Worm (Caenorhabditis elegans) whole organism, L3 larva: Measurements from ENCODE around the gene rpb-9.

ENCODE experiments used
- R02D3.7 ChIP-seq: fragments of 150-350 bp; optimal IDR thresholded peaks from 2 replicates; lab custom pipeline; 2014; ENCODE audit warnings: missing biosample characterization, missing genetic modification characterization
- ZK546.5 ChIP-seq: sonication (generic microtip); optimal IDR thresholded peaks from 2 replicates; lab custom pipeline; 2017; ENCODE audit warnings: missing biosample characterization, missing genetic modification characterization
- ama-1 ChIP-seq: fragments of 150-350 bp; optimal IDR thresholded peaks from 2 replicates; lab custom pipeline; 2018
- ceh-16 ChIP-seq: sonication (generic microtip); optimal IDR thresholded peaks from 2 replicates; lab custom pipeline; 2017; ENCODE audit warnings: missing biosample characterization, missing genetic modification characterization
- ceh-82 ChIP-seq: fragments of 150-350 bp; optimal IDR thresholded peaks from 2 replicates; lab custom pipeline; 2014; ENCODE audit warnings: missing biosample characterization, missing genetic modification characterization
- elt-1 ChIP-seq: fragments of 150-350 bp; optimal IDR thresholded peaks from 2 replicates; lab custom pipeline; 2014; ENCODE audit warnings: missing biosample characterization, missing genetic modification characterization
- elt-2 ChIP-seq: sonication (generic microtip); optimal IDR thresholded peaks from 2 replicates; lab custom pipeline; 2016; ENCODE audit warnings: missing genetic modification reagents, mild to moderate bottlenecking, missing genetic modification characterization, missing compliant biosample characterization
- elt-3 ChIP-seq, 3 experiments: fragments of 150-350 bp in 1 of 3; sonication (generic microtip) in 2 of 3; optimal IDR thresholded peaks; 2 replicates in 2 of 3; 4 replicates in 1 of 3; lab custom pipeline; 2014 to 2017; ENCODE audit warnings: missing biosample characterization in 3 of 3, missing genetic modification characterization in 3 of 3
- fkh-10 ChIP-seq: sonication (generic microtip); optimal IDR thresholded peaks from 2 replicates; lab custom pipeline; 2017; ENCODE audit warnings: missing biosample characterization, missing genetic modification reagents, missing genetic modification characterization
- fkh-2 ChIP-seq: fragments of 150-350 bp; optimal IDR thresholded peaks from 2 replicates; lab custom pipeline; 2014; ENCODE audit warnings: missing biosample characterization, missing genetic modification reagents, missing genetic modification characterization
- fos-1 ChIP-seq: fragments of 150-350 bp; optimal IDR thresholded peaks from 2 replicates; lab custom pipeline; 2014; ENCODE audit warnings: missing biosample characterization, missing genetic modification characterization
- hmg-11 ChIP-seq: sonication (generic microtip); optimal IDR thresholded peaks from 2 replicates; lab custom pipeline; 2016; ENCODE audit warnings: missing genetic modification characterization, missing compliant biosample characterization
- jun-1 ChIP-seq: fragments of 150-350 bp; optimal IDR thresholded peaks from 2 replicates; lab custom pipeline; 2014; ENCODE audit warnings: missing biosample characterization, missing genetic modification reagents, missing genetic modification characterization
- lin-15B ChIP-seq: fragments of 150-350 bp; optimal IDR thresholded peaks from 2 replicates; lab custom pipeline; 2014; ENCODE audit warnings: missing biosample characterization, missing genetic modification characterization
- lin-39 ChIP-seq: fragments of 150-350 bp; optimal IDR thresholded peaks from 2 replicates; lab custom pipeline; 2018; ENCODE audit warnings: missing biosample characterization, missing genetic modification reagents, missing genetic modification characterization
- lsy-12 ChIP-seq: sonication (generic microtip); optimal IDR thresholded peaks from 2 replicates; lab custom pipeline; 2016; ENCODE audit warnings: mild to moderate bottlenecking, missing genetic modification characterization, missing compliant biosample characterization
- mdl-1 ChIP-seq: fragments of 150-350 bp; optimal IDR thresholded peaks from 2 replicates; lab custom pipeline; 2014; ENCODE audit warnings: missing biosample characterization, missing genetic modification characterization
- mml-1 ChIP-seq: fragments of 150-350 bp; sonication (generic microtip); optimal IDR thresholded peaks from 3 replicates; lab custom pipeline; 2014; ENCODE audit warnings: missing biosample characterization, missing genetic modification characterization
- nfya-1 ChIP-seq: sonication (generic microtip); optimal IDR thresholded peaks from 2 replicates; lab custom pipeline; 2017; ENCODE audit warnings: missing genetic modification characterization, mild to moderate bottlenecking, missing compliant biosample characterization, antibody characterized with exemption, moderate library complexity; ENCODE audit not compliant: insufficient read depth
- nhr-11 ChIP-seq: fragments of 150-350 bp; optimal IDR thresholded peaks from 2 replicates; lab custom pipeline; 2014; ENCODE audit warnings: missing biosample characterization, missing genetic modification characterization
- nhr-12 ChIP-seq: fragments of 150-350 bp; optimal IDR thresholded peaks from 2 replicates; lab custom pipeline; 2014; ENCODE audit warnings: missing biosample characterization, missing genetic modification characterization
- nhr-23 ChIP-seq: fragments of 150-350 bp; optimal IDR thresholded peaks from 2 replicates; lab custom pipeline; 2014; ENCODE audit warnings: missing biosample characterization, missing genetic modification reagents, missing genetic modification characterization
- nhr-237 ChIP-seq: fragments of 150-350 bp; optimal IDR thresholded peaks from 2 replicates; lab custom pipeline; 2014; ENCODE audit warnings: missing biosample characterization, missing genetic modification characterization
- nhr-25 ChIP-seq: sonication (generic microtip); optimal IDR thresholded peaks from 2 replicates; lab custom pipeline; 2017; ENCODE audit warnings: missing biosample characterization, missing genetic modification characterization
- nhr-43 ChIP-seq: sonication (generic microtip); optimal IDR thresholded peaks from 2 replicates; lab custom pipeline; 2016; ENCODE audit warnings: mild to moderate bottlenecking, missing genetic modification characterization, missing compliant biosample characterization; ENCODE audit not compliant: poor library complexity, severe bottlenecking
- nhr-67 ChIP-seq: fragments of 150-350 bp; optimal IDR thresholded peaks from 2 replicates; lab custom pipeline; 2014; ENCODE audit warnings: missing biosample characterization, missing genetic modification characterization
- nhr-77 ChIP-seq: fragments of 150-350 bp; optimal IDR thresholded peaks from 2 replicates; lab custom pipeline; 2014; ENCODE audit warnings: missing biosample characterization, missing genetic modification characterization
- pha-4 ChIP-seq: fragments of 150-350 bp; optimal IDR thresholded peaks from 2 replicates; lab custom pipeline; 2014; ENCODE audit warnings: missing biosample characterization, missing genetic modification reagents, missing genetic modification characterization
- pqm-1 ChIP-seq: fragments of 150-350 bp; optimal IDR thresholded peaks from 2 replicates; lab custom pipeline; 2017; ENCODE audit warnings: missing biosample characterization, missing genetic modification characterization, inconsistent platforms
- sea-2 ChIP-seq: fragments of 150-350 bp; sonication (generic microtip); optimal IDR thresholded peaks from 4 replicates; lab custom pipeline; 2014; ENCODE audit warnings: missing biosample characterization, missing genetic modification reagents, missing genetic modification characterization
- skn-1 ChIP-seq: fragments of 150-350 bp; optimal IDR thresholded peaks from 2 replicates; lab custom pipeline; 2014; ENCODE audit warnings: missing biosample characterization, missing genetic modification characterization
- snpc-4 ChIP-seq: fragments of 150-350 bp; optimal IDR thresholded peaks from 2 replicates; lab custom pipeline; 2014; ENCODE audit warnings: missing biosample characterization, missing genetic modification characterization
- unc-39 ChIP-seq: sonication (generic microtip); optimal IDR thresholded peaks from 4 replicates; lab custom pipeline; 2017; ENCODE audit warnings: missing biosample characterization, missing genetic modification characterization
- unc-62 ChIP-seq: fragments of 150-350 bp; sonication (generic microtip); optimal IDR thresholded peaks from 4 replicates; lab custom pipeline; 2014; ENCODE audit warnings: missing biosample characterization, missing genetic modification reagents, missing genetic modification characterization
- zag-1 ChIP-seq: fragments of 150-350 bp; optimal IDR thresholded peaks from 2 replicates; lab custom pipeline; 2014; ENCODE audit warnings: missing biosample characterization, missing genetic modification characterization
- ztf-4 ChIP-seq: fragments of 150-350 bp; optimal IDR thresholded peaks from 2 replicates; lab custom pipeline; 2014; ENCODE audit warnings: missing biosample characterization, missing genetic modification characterization

Gene rpb-9

ce11 chrV:8007460-8008292, 4.5 kb downstream of the rpb-9 start, which contains the start of gene Y97E10AR.3:
TSS of gene Y97E10AR.3 (minus strand) at chrV:8007510.
- no peak for TF ChIP-seq ama-1
- no peak for TF ChIP-seq skn-1 (tag; lab: Kevin White, UChicago)
- TF ChIP-seq nfya-1 (tag; lab: Kevin White, UChicago) = peak; percentile 55

ce11 chrV:8005000-8005399, 7.1 kb downstream of the rpb-9 start, which contains the start of gene Y97E10AR.8:
TSS of gene Y97E10AR.8 (plus strand) at chrV:8005300.
- TF ChIP-seq nhr-12 (tag; lab: Kevin White, UChicago) = no peak
- TF ChIP-seq ceh-82 (tag; lab: Kevin White, UChicago) = no peak
- TF ChIP-seq pqm-1 (tag; lab: Kevin White, UChicago) = no peak

- peak; percentile 53 for TF ChIP-seq nhr-25
- peak; percentile 15 for TF ChIP-seq R02D3.7 (tag; lab: Kevin White, UChicago)
- TF ChIP-seq nfya-1 (tag; lab: Kevin White, UChicago) = peak; percentile 82
- TF ChIP-seq nhr-23 (tag; lab: Kevin White, UChicago) = peak; percentile 48
- peak; percentile 49 for TF ChIP-seq fkh-10 (GFP tag; lab: Kevin White, UChicago)
- no peak for TF ChIP-seq unc-39
- TF ChIP-seq lin-15B (tag; lab: Kevin White, UChicago) = peak; percentile 62
- TF ChIP-seq hmg-11 (tag; lab: Kevin White, UChicago) = peak; percentile 73
- peak; percentile 58 for TF ChIP-seq sea-2 (GFP tag; lab: Kevin White, UChicago)
- no peak for TF ChIP-seq ceh-82 (tag; lab: Kevin White, UChicago)
- peak; percentile 73 for TF ChIP-seq jun-1 (tag; lab: Kevin White, UChicago)
- TF ChIP-seq elt-1 = peak; percentile 46
- no peak for TF ChIP-seq zag-1 (tag; lab: Kevin White, UChicago)
- TF ChIP-seq nhr-237 (tag; lab: Kevin White, UChicago) = no peak
- TF ChIP-seq ztf-4 (tag; lab: Kevin White, UChicago) = no peak
- peak; percentile 76 for TF ChIP-seq snpc-4 (tag; lab: Kevin White, UChicago)
- TF ChIP-seq fkh-2 (tag; lab: Kevin White, UChicago) = peak; percentile 86
- peak; percentile 78 for TF ChIP-seq pha-4 (tag; lab: Kevin White, UChicago)
- no peak for TF ChIP-seq nhr-12 (tag; lab: Kevin White, UChicago)
- TF ChIP-seq elt-3 (tag; optimal IDR thresholded peaks at IDR 0.05; lab: Kevin White, UChicago) = no peak
- TF ChIP-seq elt-2 = peak; percentile 92
- TF ChIP-seq nhr-11 = peak; percentile 57
- TF ChIP-seq ZK546.5 = no peak
- TF ChIP-seq nhr-77 (tag; lab: Kevin White, UChicago) = no peak
- TF ChIP-seq ceh-16 (tag; lab: Kevin White, UChicago) = no peak
- no peak for TF ChIP-seq lsy-12 (tag; lab: Kevin White, UChicago)
- TF ChIP-seq fos-1 (tag; lab: Kevin White, UChicago) = no peak
- no peak for TF ChIP-seq mml-1
- no peak for TF ChIP-seq nhr-67 (tag; lab: Kevin White, UChicago)
- TF ChIP-seq unc-62 (GFP tag; lab: Kevin White, UChicago) = peak; percentile 50
- TF ChIP-seq mdl-1 (tag; lab: Kevin White, UChicago) = peak; percentile 73
- TF ChIP-seq nhr-43 (tag; lab: Kevin White, UChicago) = no peak
- peak; percentile 88 for TF ChIP-seq pqm-1 (tag; lab: Kevin White, UChicago)
- TF ChIP-seq lin-39 (tag; lab: Kevin White, UChicago) = peak; percentile 14
Observed at ce11 chrV:8000929-8001513, 11.1 kb downstream of the rpb-9 start, which contains the start of gene Y97E10AR.1. TSS of gene Y97E10AR.1 (plus strand) at chrV:8001463.
